Worm (Caenorhabditis elegans): ENCODE data around the gene nspe-1.

The nspe-1 gene

ce11 chrII:12621908-12622566 lies 1.4 kb upstream of the nspe-1 start, which contains the start of gene nspe-8:
TSS of gene nspe-8 (minus strand) at chrII:12621958.
- TF ChIP-seq F57C9.4 (tag; optimal IDR thresholded peaks at IDR 0.05) (no peak), akir-1 (GFP tag; optimal IDR thresholded peaks at IDR 0.05) (no peak), mxl-1 (tag; optimal IDR thresholded peaks at IDR 0.05) (no peak), lsl-1 (GFP tag; optimal IDR thresholded peaks at IDR 0.05) (no peak), tlf-1 (GFP tag; optimal IDR thresholded peaks at IDR 0.05) (no peak), dpff-1 (tag; optimal IDR thresholded peaks at IDR 0.05) (no peak), T07F8.4 (tag; optimal IDR thresholded peaks at IDR 0.05) (no peak), lir-1 (GFP tag; conservative IDR thresholded peaks at IDR 0.05) (no peak), athp-1 (tag; optimal IDR thresholded peaks at IDR 0.05) (no peak), ccch-3 (GFP tag; optimal IDR thresholded peaks at IDR 0.05) (no peak), attf-3 (GFP tag; conservative IDR thresholded peaks at IDR 0.05) (no peak), aptf-3 (GFP tag; IDR thresholded peaks at IDR 0.05) (no peak), ceh-79 (tag; optimal IDR thresholded peaks at IDR 0.05) (no peak)

DNA sequence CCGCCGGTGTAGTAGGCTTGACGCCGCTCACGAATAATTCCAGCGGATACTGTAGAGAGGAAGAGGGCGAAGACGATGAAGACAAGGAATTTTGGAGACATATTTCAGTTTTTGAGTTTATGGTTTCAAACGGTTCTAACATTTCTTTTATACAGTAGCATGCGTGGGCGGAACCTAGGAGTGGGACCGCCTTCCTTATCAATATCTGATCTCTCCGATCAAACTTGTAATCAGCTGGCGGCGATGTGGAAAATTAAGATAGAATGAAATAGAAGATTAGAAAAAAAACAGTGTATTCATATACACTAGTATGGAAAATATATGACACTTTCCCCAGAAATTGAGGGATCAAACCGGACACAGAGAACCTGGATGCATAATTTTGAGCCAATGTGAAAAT lies 1.4 kb downstream of the nspe-1 start, which contains the start of gene nspe-2:
Gene nspe-2, minus strand, starts transcription at position 101 of the 400 bp plus-strand sequence.
- no peak for TF ChIP-seq snpc-1.3 (tag; optimal IDR thresholded peaks at IDR 0.05; ENCODE audit: insufficient read depth)
- TF ChIP-seq egl-44 (GFP tag; IDR thresholded peaks at IDR 0.05) = no peak
- TF ChIP-seq B0261.1 (tag; optimal IDR thresholded peaks at IDR 0.05) = no peak

DNA sequence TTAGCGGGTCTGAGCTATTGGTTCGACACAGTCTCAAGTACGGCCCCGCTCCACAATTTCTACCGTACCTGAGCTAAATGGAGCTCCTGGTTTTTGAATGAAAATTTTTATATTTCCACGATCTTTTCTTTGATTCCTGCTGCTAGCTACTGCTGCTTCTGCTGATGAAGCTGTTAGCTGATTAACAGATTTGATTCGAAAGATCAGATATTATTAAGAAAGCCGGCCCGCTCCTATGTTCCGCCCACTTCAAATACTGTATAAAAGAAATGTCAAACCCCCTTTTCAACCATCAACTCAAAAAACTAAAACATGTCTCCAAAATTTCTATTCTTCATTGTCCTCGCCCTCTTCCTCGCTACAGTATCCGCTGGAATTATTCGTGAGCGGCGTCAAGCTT lies 3.1 kb downstream of the nspe-1 start, which contains the start of gene nspe-3:
Gene nspe-3, plus strand, starts transcription at position 301 of the 400 bp plus-strand sequence.
- TF ChIP-seq hrde-1 (tag; optimal IDR thresholded peaks at IDR 0.05; ENCODE audit: borderline replicate concordance) (no peak), madf-3 (GFP tag; IDR thresholded peaks at IDR 0.05) (no peak), Y53F4B.3 (GFP tag; IDR thresholded peaks at IDR 0.05) (no peak), lin-54 (GFP tag; optimal IDR thresholded peaks at IDR 0.05) (no peak), mcd-1 (GFP tag; IDR thresholded peaks at IDR 0.05) (no peak), ceh-91 (GFP tag; IDR thresholded peaks at IDR 0.05) (no peak), K12H6.12 (tag; optimal IDR thresholded peaks at IDR 0.05) (no peak), die-1 (tag; optimal IDR thresholded peaks at IDR 0.05) (no peak), pha-4 (tag; optimal IDR thresholded peaks at IDR 0.05) (no peak), nhr-120 (GFP tag; IDR thresholded peaks at IDR 0.05) (no peak), let-607 (tag; optimal IDR thresholded peaks at IDR 0.05) (no peak), F57A8.1 (GFP tag; optimal IDR thresholded peaks at IDR 0.05) (no peak), F39B2.1 (GFP tag; IDR thresholded peaks at IDR 0.05) (no peak), rcor-1 (GFP tag; IDR thresholded peaks at IDR 0.05) (no peak), C17E4.6 (GFP tag; IDR thresholded peaks at IDR 0.05) (no peak), ceh-27 (GFP tag; optimal IDR thresholded peaks at IDR 0.05) (no peak), sptf-2 (GFP tag; optimal IDR thresholded peaks at IDR 0.05) (no peak), lsy-27 (tag; optimal IDR thresholded peaks at IDR 0.05; ENCODE audit: borderline replicate concordance, insufficient read depth) (no peak)

- no peak for TF ChIP-seq tlf-1 (GFP tag; optimal IDR thresholded peaks at IDR 0.05)
These were observed 4.6 kb downstream of the nspe-1 start, which contains the start of gene nspe-6 for ce11 chrII:12616081-12616480. TSS of gene nspe-6 (minus strand) at chrII:12616181.

All from whole organism, young adult.